Fruit fly (Drosophila melanogaster) Kc167 (cell line): ENCODE measurements around the gene CG8034.

ENCODE experiments used
- Myc ChIP-seq: fragments of >200 bp; optimal IDR thresholded peaks from 2 replicates; lab custom pipeline; 2017; ENCODE audit warnings: missing external identifiers
- h ChIP-seq: fragments of >200 bp; optimal IDR thresholded peaks from 3 replicates; lab custom pipeline; 2018; ENCODE audit warnings: missing external identifiers
- insv ChIP-seq: fragments of >200 bp; optimal IDR thresholded peaks from 3 replicates; lab custom pipeline; 2018; ENCODE audit warnings: missing external identifiers
- psq ChIP-seq: fragments of >200 bp; optimal IDR thresholded peaks from 2 replicates; lab custom pipeline; 2017; ENCODE audit warnings: missing external identifiers
- ttk ChIP-seq: sonication (Bioruptor generic); optimal IDR thresholded peaks from 2 replicates; lab custom pipeline; 2017; ENCODE audit warnings: missing external identifiers

- no peak for TF ChIP-seq psq
- TF ChIP-seq insv (lab: Kevin White, UChicago) = no peak
- no peak for TF ChIP-seq h (lab: Kevin White, UChicago)
- no peak for TF ChIP-seq ttk (lab: Kevin White, UChicago)
- no peak for TF ChIP-seq Myc
Measured at dm6 chrX:19243379-19243834, 54.6 kb downstream of the CG8034 start, which contains the start of gene CG7889.
